Fruit fly (Drosophila melanogaster): ENCODE measurements around the gene CG9265.

The CG9265 gene

dm6 chr2L:21108759-21109282, 37.5 kb upstream of the CG9265 start (continued):
- no peak for TF ChIP-seq ranshi (GFP tag; IDR thresholded peaks at IDR 0.05)
- TF ChIP-seq sna (GFP tag; IDR thresholded peaks at IDR 0.05; ENCODE audit: partially characterized antibody) = no peak
- no peak for TF ChIP-seq psq (GFP tag; optimal IDR thresholded peaks at IDR 0.05)
- no peak for TF ChIP-seq CG10431 (GFP tag; optimal IDR thresholded peaks at IDR 0.05)
- peak; percentile 47 for TF ChIP-seq NC2α (GFP tag; optimal IDR thresholded peaks at IDR 0.05)
- no peak; the same call in 1 of the 2 replicates for TF ChIP-seq sisA (GFP tag; IDR thresholded peaks at IDR 0.05)
- peak; percentile 60 for TF ChIP-seq CG17829 (tag; optimal IDR thresholded peaks at IDR 0.05)
- TF ChIP-seq CG3995 (GFP tag; optimal IDR thresholded peaks at IDR 0.05) = no peak
- peak; percentile 58 for TF ChIP-seq CG10959 (GFP tag; IDR thresholded peaks at IDR 0.05)
- TF ChIP-seq otp (GFP tag; IDR thresholded peaks at IDR 0.05) = no peak; the same call in 2 of the 3 replicates
- no peak for TF ChIP-seq ssp (GFP tag; IDR thresholded peaks at IDR 0.05)
- TF ChIP-seq CG6854 (GFP tag; optimal IDR thresholded peaks at IDR 0.05) = no peak
- TF ChIP-seq Hr78 (GFP tag; optimal IDR thresholded peaks at IDR 0.05) = peak in 1 of 2 experiments; percentile 19
- peak; percentile 67 for TF ChIP-seq CG8290 (GFP tag; optimal IDR thresholded peaks at IDR 0.05)
- peak; percentile 2 to 60 for TF ChIP-seq CG8290 (tag; optimal IDR thresholded peaks at IDR 0.05)
- TF ChIP-seq stwl (tag; optimal IDR thresholded peaks at IDR 0.05) = no peak
- TF ChIP-seq CG14441 (GFP tag; IDR thresholded peaks at IDR 0.05) = 0 out of 2 replicates have a peak, but pooled peaks have one; percentile 37
- TF ChIP-seq CG2202 (tag; optimal IDR thresholded peaks at IDR 0.05) = peak; percentile 33
- no peak for TF ChIP-seq CG11085 (GFP tag; IDR thresholded peaks at IDR 0.05)
- peak; percentile 45 for TF ChIP-seq tin (GFP tag; optimal IDR thresholded peaks at IDR 0.05)
- TF ChIP-seq fd3F (GFP tag; optimal IDR thresholded peaks at IDR 0.05) = peak; percentile 36
- TF ChIP-seq CG3281 (GFP tag; optimal IDR thresholded peaks at IDR 0.05) = peak; percentile 25
- peak; percentile 21 for TF ChIP-seq CG16815 (GFP tag; optimal IDR thresholded peaks at IDR 0.05)
- no peak for TF ChIP-seq knrl (GFP tag; IDR thresholded peaks at IDR 0.05; ENCODE audit: partially characterized antibody)
- no peak for TF ChIP-seq prd (optimal IDR thresholded peaks at IDR 0.05)
- TF ChIP-seq prd (GFP tag; IDR thresholded peaks at IDR 0.05) = 0 out of 3 replicates have a peak, but pooled peaks have one; percentile 55
- TF ChIP-seq Ada2b (GFP tag; IDR thresholded peaks at IDR 0.05) = peak; percentile 66
- TF ChIP-seq CG11504 (tag; optimal IDR thresholded peaks at IDR 0.05) = peak; percentile 86
- TF ChIP-seq ham (GFP tag; IDR thresholded peaks at IDR 0.05) = no peak
- no peak for TF ChIP-seq CG10543 (GFP tag; optimal IDR thresholded peaks at IDR 0.05)
- no peak for TF ChIP-seq Hey (tag; optimal IDR thresholded peaks at IDR 0.05)
- TF ChIP-seq CG13296 (GFP tag; optimal IDR thresholded peaks at IDR 0.05) = peak; percentile 6
- TF ChIP-seq cad (GFP tag; optimal IDR thresholded peaks at IDR 0.05) = no peak
- TF ChIP-seq tup (GFP tag; optimal IDR thresholded peaks at IDR 0.05) = no peak
- no peak for TF ChIP-seq sc (optimal IDR thresholded peaks at IDR 0.05)
- TF ChIP-seq sc (GFP tag; optimal IDR thresholded peaks at IDR 0.05) = peak; percentile 43
- TF ChIP-seq CG16813 (GFP tag; IDR thresholded peaks at IDR 0.05; ENCODE audit: partially characterized antibody) = no peak
- TF ChIP-seq Six4 (GFP tag; optimal IDR thresholded peaks at IDR 0.05) = no peak
- no peak for TF ChIP-seq gcm2 (GFP tag; optimal IDR thresholded peaks at IDR 0.05)
- TF ChIP-seq zf30C (GFP tag; optimal IDR thresholded peaks at IDR 0.05) = peak; percentile 83
- no peak for TF ChIP-seq CG16779 (GFP tag; IDR thresholded peaks at IDR 0.05)
- TF ChIP-seq CG13894 (tag; optimal IDR thresholded peaks at IDR 0.05) = no peak
- TF ChIP-seq ERR (GFP tag; optimal IDR thresholded peaks at IDR 0.05) = no peak
- TF ChIP-seq CG3847 (GFP tag; IDR thresholded peaks at IDR 0.05) = peak; percentile 43; the same call in 1 of the 2 replicates
- TF ChIP-seq CG9797 (GFP tag; optimal IDR thresholded peaks at IDR 0.05) = no peak
- TF ChIP-seq ci (GFP tag; IDR thresholded peaks at IDR 0.05) = no peak; the same call in 2 of the 3 replicates
- no peak for TF ChIP-seq Dll (GFP tag; IDR thresholded peaks at IDR 0.05; ENCODE audit: partially characterized antibody)
- 0 out of 3 replicates have a peak, but pooled peaks have one; percentile 10 for TF ChIP-seq CG11695 (GFP tag; IDR thresholded peaks at IDR 0.05)
- peak; percentile 67; the same call in 2 of the 3 replicates for TF ChIP-seq dysf (GFP tag; IDR thresholded peaks at IDR 0.05)
- no peak for TF ChIP-seq Nf-YB (GFP tag; optimal IDR thresholded peaks at IDR 0.05)
- TF ChIP-seq sim (GFP tag; IDR thresholded peaks at IDR 0.05) = 0 out of 2 replicates have a peak, but pooled peaks have one; percentile 37

Data from whole organism, embryonic.